Fruit fly (Drosophila melanogaster) whole organism, pupa: ENCODE measurements around the gene CG6441.

ENCODE experiments used
- CG13204 ChIP-seq: fragments of 200-800 bp; sonication (Bioruptor generic); optimal IDR thresholded peaks from 2 replicates; lab custom pipeline; 2018; ENCODE audit warnings: missing biosample characterization, mild to moderate bottlenecking, missing genetic modification characterization, moderate library complexity
- CG32121 ChIP-seq: fragments of 200-800 bp; sonication (Bioruptor generic); IDR thresholded peaks from 2 replicates; pipeline ENCODE4 v1.3.6; 2022; ENCODE audit warnings: missing biosample characterization, missing genetic modification characterization
- CG8301 ChIP-seq: fragments of 200-800 bp; sonication (Bioruptor generic); optimal IDR thresholded peaks from 2 replicates; lab custom pipeline; 2018; ENCODE audit warnings: missing biosample characterization, mild to moderate bottlenecking, missing genetic modification characterization
- CG9948 ChIP-seq: fragments of 200-800 bp; sonication (Bioruptor generic); optimal IDR thresholded peaks from 2 replicates; lab custom pipeline; 2018; ENCODE audit warnings: missing biosample characterization, mild to moderate bottlenecking, missing genetic modification characterization, moderate library complexity
- D1 ChIP-seq: fragments of 200-800 bp; sonication (Bioruptor generic); optimal IDR thresholded peaks from 2 replicates; lab custom pipeline; 2018; ENCODE audit warnings: missing biosample characterization, mild to moderate bottlenecking, missing genetic modification characterization, moderate library complexity
- EcR ChIP-seq: fragments of 200-800 bp; sonication (Bioruptor generic); optimal IDR thresholded peaks from 3 replicates; lab custom pipeline; 2019; ENCODE audit warnings: missing biosample characterization, missing genetic modification characterization, mild to moderate bottlenecking, moderate library complexity, missing genetic modification reagents
- Ets98B ChIP-seq: fragments of 200-800 bp; sonication (Bioruptor generic); IDR thresholded peaks from 2 replicates; pipeline ENCODE4 v1.3.6; 2022; ENCODE audit warnings: missing biosample characterization, missing genetic modification characterization
- Snoo ChIP-seq: fragments of 200-800 bp; sonication (Bioruptor generic); optimal IDR thresholded peaks from 3 replicates; lab custom pipeline; 2017; ENCODE audit warnings: missing biosample characterization, mild to moderate bottlenecking, missing genetic modification characterization, inconsistent platforms
- rn ChIP-seq: fragments of 200-800 bp; sonication (Bioruptor generic); IDR thresholded peaks from 2 replicates; pipeline ENCODE4 v1.3.6; 2022; ENCODE audit warnings: missing biosample characterization, missing genetic modification characterization

dm6 chr2L:7508463-7508862 is 34.0 kb downstream of the CG6441 start:
- TF ChIP-seq CG13204 (GFP tag; lab: Kevin White, UChicago) (no peak), CG9948 (tag; lab: Kevin White, UChicago) (no peak), EcR (no peak), CG8301 (no peak), Ets98B (GFP tag; lab: Robert Waterston, UW) (no peak), Snoo (tag; lab: Kevin White, UChicago) (no peak), D1 (tag; lab: Kevin White, UChicago) (no peak), CG32121 (GFP tag; lab: Robert Waterston, UW) (no peak), rn (GFP tag; lab: Robert Waterston, UW) (no peak)
